Fruit fly (Drosophila melanogaster) S2 (cell line): ENCODE results near the gene Tmtc4.

Source experiments
- CG8478 ChIP-seq: fragments of >200 bp; optimal IDR thresholded peaks from 2 replicates; lab custom pipeline; 2018
- CTCF ChIP-seq, 2 experiments: fragments of >200 bp; optimal IDR thresholded peaks; 2 replicates each; lab custom pipeline; 2018

- TF ChIP-seq CG8478 (lab: Kevin White, UChicago), result no peak
- TF ChIP-seq CTCF (optimal IDR thresholded peaks at IDR 0.05; lab: Kevin White, UChicago), result no peak
These were observed 11.9 kb upstream of the Tmtc4 start for dm6 chr3R:15339111-15339510.
